Worm (Caenorhabditis elegans) whole organism, early embryonic: ENCODE measurements around the gene clec-25.

Experiments used
- B0310.2 ChIP-seq: sonication (generic microtip); optimal IDR thresholded peaks from 2 replicates; lab custom pipeline; 2016; ENCODE audit warnings: mild to moderate bottlenecking, missing genetic modification characterization, missing compliant biosample characterization
- F13C5.2 ChIP-seq: sonication (generic microtip); optimal IDR thresholded peaks from 2 replicates; lab custom pipeline; 2017; ENCODE audit warnings: mild to moderate bottlenecking, missing genetic modification characterization, inconsistent platforms, missing compliant biosample characterization
- aly-1 ChIP-seq: sonication (generic microtip); optimal IDR thresholded peaks from 2 replicates; lab custom pipeline; 2016; ENCODE audit warnings: missing genetic modification characterization, missing compliant biosample characterization
- ama-1 ChIP-seq: fragments of 150-350 bp; optimal IDR thresholded peaks from 2 replicates; lab custom pipeline; 2014
- ceh-13 ChIP-seq: fragments of 200-800 bp; sonication (Bioruptor generic); optimal IDR thresholded peaks from 2 replicates; lab custom pipeline; 2018; ENCODE audit warnings: mild to moderate bottlenecking, missing genetic modification characterization, missing compliant biosample characterization
- ceh-36 ChIP-seq: sonication (generic microtip); optimal IDR thresholded peaks from 2 replicates; lab custom pipeline; 2016; ENCODE audit warnings: missing genetic modification characterization, inconsistent platforms, missing compliant biosample characterization
- ets-7 ChIP-seq: sonication (generic microtip); optimal IDR thresholded peaks from 2 replicates; lab custom pipeline; 2016; ENCODE audit warnings: missing genotype, missing genetic modification characterization, missing compliant biosample characterization
- flt-1 ChIP-seq: fragments of 200-800 bp; sonication (Bioruptor generic); IDR thresholded peaks from 2 replicates; pipeline ENCODE4 v1.3.6; 2022; ENCODE audit warnings: missing genetic modification characterization, missing compliant biosample characterization
- hmbx-1 ChIP-seq: sonication (generic microtip); optimal IDR thresholded peaks from 2 replicates; lab custom pipeline; 2016; ENCODE audit warnings: mild to moderate bottlenecking, missing genetic modification characterization, missing compliant biosample characterization
- hmg-4 ChIP-seq: fragments of 200-800 bp; sonication (Bioruptor generic); optimal IDR thresholded peaks from 2 replicates; lab custom pipeline; 2018; ENCODE audit warnings: mild to moderate bottlenecking, missing genetic modification characterization, missing compliant biosample characterization
- hnd-1 ChIP-seq: sonication (generic microtip); optimal IDR thresholded peaks from 2 replicates; lab custom pipeline; 2016; ENCODE audit warnings: missing genetic modification characterization, missing compliant biosample characterization
- pes-1 ChIP-seq: fragments of 200-800 bp; sonication (Bioruptor generic); IDR thresholded peaks from 2 replicates; pipeline ENCODE4 v1.3.6; 2022; ENCODE audit warnings: missing genetic modification reagents, missing genetic modification characterization, missing compliant biosample characterization
- scrt-1 ChIP-seq: fragments of 200-800 bp; sonication (Bioruptor generic); IDR thresholded peaks from 2 replicates; pipeline ENCODE4 v1.3.6; 2022; ENCODE audit warnings: missing genetic modification characterization, missing compliant biosample characterization
- sea-1 ChIP-seq: fragments of 200-800 bp; sonication (Bioruptor generic); conservative IDR thresholded peaks from 2 replicates; pipeline ENCODE4 v1.3.6; 2022; ENCODE audit warnings: missing genetic modification characterization, missing compliant biosample characterization
- tbx-11 ChIP-seq: fragments of 200-800 bp; sonication (Bioruptor generic); IDR thresholded peaks from 2 replicates; pipeline ENCODE4 v1.3.6; 2022; ENCODE audit warnings: missing genetic modification characterization, missing compliant biosample characterization
- tbx-37 ChIP-seq: fragments of 200-800 bp; sonication (Bioruptor generic); conservative IDR thresholded peaks from 2 replicates; pipeline ENCODE4 v1.3.6; 2022; ENCODE audit warnings: missing genetic modification reagents, missing genetic modification characterization, missing compliant biosample characterization
- tra-4 ChIP-seq: sonication (generic microtip); optimal IDR thresholded peaks from 2 replicates; lab custom pipeline; 2017; ENCODE audit warnings: missing genetic modification characterization, missing compliant biosample characterization

The clec-25 gene

ce11 chrV:16836100-16836499 lies 6.9 kb upstream of the clec-25 start:
- no peak for TF ChIP-seq ama-1
- TF ChIP-seq hmbx-1 (tag; lab: Kevin White, UChicago) = no peak
- TF ChIP-seq F13C5.2 = no peak
- no peak for TF ChIP-seq hmg-4 (GFP tag; lab: Kevin White, UChicago)
- no peak for TF ChIP-seq hnd-1 (tag; lab: Kevin White, UChicago)
- TF ChIP-seq tra-4 (tag; lab: Kevin White, UChicago) = no peak
- no peak for TF ChIP-seq ceh-36
- TF ChIP-seq B0310.2 (tag; lab: Kevin White, UChicago) = no peak
- TF ChIP-seq tbx-11 (GFP tag; lab: Robert Waterston, UW) = no peak
- TF ChIP-seq sea-1 (GFP tag; lab: Robert Waterston, UW) = no peak
- TF ChIP-seq scrt-1 (GFP tag; lab: Robert Waterston, UW) = no peak
- TF ChIP-seq pes-1 = no peak
- TF ChIP-seq ets-7 (tag; lab: Kevin White, UChicago) = no peak
- TF ChIP-seq aly-1 = no peak
- TF ChIP-seq flt-1 = no peak
- no peak for TF ChIP-seq ceh-13
- no peak for TF ChIP-seq tbx-37 (GFP tag; lab: Robert Waterston, UW)

- TF ChIP-seq F13C5.2 (no peak), hnd-1 (tag; lab: Kevin White, UChicago) (no peak), ceh-13 (no peak), B0310.2 (tag; lab: Kevin White, UChicago) (no peak), ama-1 (no peak)
These were observed 4.6 kb upstream of the clec-25 start for ce11 chrV:16838435-16838834.

ce11 chrV:16840283-16840682 lies 2.8 kb upstream of the clec-25 start:
- TF ChIP-seq ets-7 (tag; lab: Kevin White, UChicago) (no peak), hmg-4 (GFP tag; lab: Kevin White, UChicago) (no peak), tbx-37 (GFP tag; lab: Robert Waterston, UW) (no peak), ceh-13 (no peak), flt-1 (no peak), hnd-1 (tag; lab: Kevin White, UChicago) (no peak), scrt-1 (GFP tag; lab: Robert Waterston, UW) (no peak), B0310.2 (tag; lab: Kevin White, UChicago) (no peak), tra-4 (tag; lab: Kevin White, UChicago) (no peak), ceh-36 (no peak), sea-1 (GFP tag; lab: Robert Waterston, UW) (no peak), tbx-11 (GFP tag; lab: Robert Waterston, UW) (no peak), aly-1 (no peak), F13C5.2 (no peak)

ce11 chrV:16840961-16841360 lies 2.1 kb upstream of the clec-25 start, which contains the start of gene clec-40:
TSS of gene clec-40 (minus strand) at chrV:16841061.
- TF ChIP-seq ceh-13 (no peak), sea-1 (GFP tag; lab: Robert Waterston, UW) (no peak), hnd-1 (tag; lab: Kevin White, UChicago) (no peak), tbx-11 (GFP tag; lab: Robert Waterston, UW) (no peak)

ce11 chrV:16848498-16848897 lies 5.5 kb downstream of the clec-25 start, which contains the start of the genes clec-36 and clec-26:
TSS of gene clec-36 (minus strand) at chrV:16848598.
TSS of gene clec-26 (plus strand) at chrV:16848611.
- TF ChIP-seq aly-1 (no peak), tbx-37 (GFP tag; lab: Robert Waterston, UW) (no peak), hnd-1 (tag; lab: Kevin White, UChicago) (no peak), B0310.2 (tag; lab: Kevin White, UChicago) (no peak), hmg-4 (GFP tag; lab: Kevin White, UChicago) (no peak), ceh-36 (no peak)

DNA sequence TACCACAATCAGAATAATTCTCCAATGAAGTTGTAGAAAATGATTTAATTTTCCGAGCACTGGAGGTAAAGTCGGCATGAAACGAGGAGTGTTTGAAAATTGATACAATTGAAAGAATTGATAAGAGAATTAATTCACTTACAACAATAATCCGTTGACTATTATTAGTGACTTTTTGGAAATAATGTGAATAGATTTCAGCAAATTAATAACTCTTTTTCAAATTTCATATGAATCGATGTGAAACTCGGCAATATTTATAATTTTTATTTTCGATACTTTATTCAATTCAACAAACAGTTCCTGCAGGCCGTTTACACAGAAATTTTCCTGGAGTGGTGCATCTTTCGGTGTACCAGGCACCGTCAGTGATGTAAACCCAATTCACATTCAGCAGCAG lies 9.0 kb downstream of the clec-25 start, which contains the start of gene clec-37:
TSS of gene clec-37 (minus strand) at position 101 of the 400 bp plus-strand sequence.
- TF ChIP-seq hmbx-1 (tag; lab: Kevin White, UChicago) = no peak
- TF ChIP-seq B0310.2 (tag; lab: Kevin White, UChicago) = no peak
- TF ChIP-seq scrt-1 (GFP tag; lab: Robert Waterston, UW) = no peak
- no peak for TF ChIP-seq pes-1
- no peak for TF ChIP-seq tbx-11 (GFP tag; lab: Robert Waterston, UW)
- TF ChIP-seq ceh-36 = no peak
- TF ChIP-seq ets-7 (tag; lab: Kevin White, UChicago) = no peak
- TF ChIP-seq F13C5.2 = no peak
- TF ChIP-seq ceh-13 = no peak
- TF ChIP-seq hmg-4 (GFP tag; lab: Kevin White, UChicago) = no peak
- TF ChIP-seq sea-1 (GFP tag; lab: Robert Waterston, UW) = no peak
- no peak for TF ChIP-seq ama-1
- no peak for TF ChIP-seq hnd-1 (tag; lab: Kevin White, UChicago)
- no peak for TF ChIP-seq flt-1
- no peak for TF ChIP-seq aly-1
- no peak for TF ChIP-seq tra-4 (tag; lab: Kevin White, UChicago)
- TF ChIP-seq tbx-37 (GFP tag; lab: Robert Waterston, UW) = no peak

- TF ChIP-seq flt-1 = no peak
- TF ChIP-seq hmg-4 (GFP tag; lab: Kevin White, UChicago) = no peak
- TF ChIP-seq pes-1 = no peak
- TF ChIP-seq F13C5.2 = no peak
- no peak for TF ChIP-seq B0310.2 (tag; lab: Kevin White, UChicago)
- TF ChIP-seq ceh-13 = no peak
- no peak for TF ChIP-seq scrt-1 (GFP tag; lab: Robert Waterston, UW)
- TF ChIP-seq tra-4 (tag; lab: Kevin White, UChicago) = no peak
- no peak for TF ChIP-seq hnd-1 (tag; lab: Kevin White, UChicago)
- no peak for TF ChIP-seq ceh-36
- TF ChIP-seq tbx-11 (GFP tag; lab: Robert Waterston, UW) = no peak
- TF ChIP-seq ama-1 = no peak
- TF ChIP-seq aly-1 = no peak
- no peak for TF ChIP-seq ets-7 (tag; lab: Kevin White, UChicago)
- no peak for TF ChIP-seq hmbx-1 (tag; lab: Kevin White, UChicago)
- no peak for TF ChIP-seq sea-1 (GFP tag; lab: Robert Waterston, UW)
- no peak for TF ChIP-seq tbx-37 (GFP tag; lab: Robert Waterston, UW)
These were observed 11.1 kb downstream of the clec-25 start, which contains the start of the genes clec-35 and clec-27 for ce11 chrV:16853956-16854683. TSS of gene clec-35 (minus strand) at chrV:16854056. TSS of gene clec-27 (plus strand) at chrV:16854633.
